Worm (Caenorhabditis elegans) whole organism, L2 larva: Measurements from ENCODE around the gene pgap-1.

Experiments
- C34F6.9 ChIP-seq: fragments of 150-350 bp; optimal IDR thresholded peaks from 2 replicates; lab custom pipeline; 2014; ENCODE audit warnings: missing biosample characterization, missing genetic modification characterization
- F13H6.1 ChIP-seq: sonication (generic microtip); optimal IDR thresholded peaks from 2 replicates; lab custom pipeline; 2016; ENCODE audit warnings: missing genetic modification characterization, missing compliant biosample characterization
- Y55F3AM.14 ChIP-seq: fragments of 200-800 bp; sonication (Bioruptor generic); optimal IDR thresholded peaks from 2 replicates; lab custom pipeline; 2018; ENCODE audit warnings: mild to moderate bottlenecking, missing genetic modification characterization, missing compliant biosample characterization
- ZK546.5 ChIP-seq: sonication (generic microtip); optimal IDR thresholded peaks from 2 replicates; lab custom pipeline; 2017; ENCODE audit warnings: missing biosample characterization, missing genetic modification characterization
- alr-1 ChIP-seq: fragments of 150-350 bp; optimal IDR thresholded peaks from 2 replicates; lab custom pipeline; 2014; ENCODE audit warnings: missing biosample characterization, missing genetic modification characterization
- aly-2 ChIP-seq: fragments of 150-350 bp; optimal IDR thresholded peaks from 2 replicates; lab custom pipeline; 2014; ENCODE audit warnings: missing biosample characterization, missing genetic modification characterization
- ama-1 ChIP-seq: fragments of 150-350 bp; optimal IDR thresholded peaks from 2 replicates; lab custom pipeline; 2018; ENCODE audit warnings: inconsistent platforms
- blmp-1 ChIP-seq: sonication (generic microtip); optimal IDR thresholded peaks from 2 replicates; lab custom pipeline; 2017; ENCODE audit warnings: missing genetic modification characterization, mild to moderate bottlenecking, missing compliant biosample characterization, antibody characterized with exemption, moderate library complexity; ENCODE audit not compliant: insufficient read depth
- ceh-16 ChIP-seq: fragments of 150-350 bp; optimal IDR thresholded peaks from 2 replicates; lab custom pipeline; 2014; ENCODE audit warnings: missing biosample characterization, missing genetic modification characterization
- ceh-82 ChIP-seq: fragments of 150-350 bp; optimal IDR thresholded peaks from 2 replicates; lab custom pipeline; 2014; ENCODE audit warnings: missing biosample characterization, missing genetic modification characterization
- crh-2 ChIP-seq: sonication (generic microtip); optimal IDR thresholded peaks from 2 replicates; lab custom pipeline; 2017; ENCODE audit warnings: missing biosample characterization, missing genetic modification characterization
- dmd-4 ChIP-seq: sonication (generic microtip); optimal IDR thresholded peaks from 2 replicates; lab custom pipeline; 2017; ENCODE audit warnings: missing biosample characterization, missing genetic modification characterization
- egl-27 ChIP-seq: sonication (generic microtip); optimal IDR thresholded peaks from 3 replicates; lab custom pipeline; 2017; ENCODE audit warnings: missing biosample characterization, missing genetic modification reagents, missing genetic modification characterization
- elt-1 ChIP-seq: fragments of 150-350 bp; optimal IDR thresholded peaks from 2 replicates; lab custom pipeline; 2014; ENCODE audit warnings: missing biosample characterization, missing genetic modification characterization
- elt-3 ChIP-seq: sonication (generic microtip); optimal IDR thresholded peaks from 2 replicates; lab custom pipeline; 2017; ENCODE audit warnings: missing biosample characterization, missing genetic modification characterization
- fos-1 ChIP-seq: fragments of 150-350 bp; optimal IDR thresholded peaks from 2 replicates; lab custom pipeline; 2014; ENCODE audit warnings: missing biosample characterization, missing genetic modification characterization
- gmeb-1 ChIP-seq: fragments of 150-350 bp; optimal IDR thresholded peaks from 2 replicates; lab custom pipeline; 2014; ENCODE audit warnings: missing biosample characterization, missing genetic modification characterization
- lin-11 ChIP-seq: fragments of 150-350 bp; sonication (generic microtip); optimal IDR thresholded peaks from 2 replicates; lab custom pipeline; 2014; ENCODE audit warnings: missing biosample characterization, missing genetic modification characterization, inconsistent platforms, mixed read lengths
- lin-39 ChIP-seq: fragments of 150-350 bp; optimal IDR thresholded peaks from 2 replicates; lab custom pipeline; 2014; ENCODE audit warnings: missing biosample characterization, missing genetic modification reagents, missing genetic modification characterization
- lsy-2 ChIP-seq, 2 experiments: fragments of 150-350 bp in 1 of 2; sonication (generic microtip) in 1 of 2; optimal IDR thresholded peaks; 2 replicates each; lab custom pipeline; 2014 to 2017; ENCODE audit warnings: missing biosample characterization in 2 of 2, missing genetic modification characterization in 2 of 2
- mbf-1 ChIP-seq: sonication (generic microtip); optimal IDR thresholded peaks from 2 replicates; lab custom pipeline; 2017; ENCODE audit warnings: missing biosample characterization, missing genetic modification characterization
- mdl-1 ChIP-seq, 2 experiments: fragments of 150-350 bp in 1 of 2; sonication (generic microtip) in 1 of 2; optimal IDR thresholded peaks; 2 replicates each; lab custom pipeline; 2017; ENCODE audit warnings: missing biosample characterization in 2 of 2, missing genetic modification characterization in 2 of 2
- nhr-10 ChIP-seq: sonication (generic microtip); optimal IDR thresholded peaks from 2 replicates; lab custom pipeline; 2017; ENCODE audit warnings: missing biosample characterization, missing genetic modification characterization
- nhr-11 ChIP-seq: fragments of 150-350 bp; optimal IDR thresholded peaks from 2 replicates; lab custom pipeline; 2014; ENCODE audit warnings: missing biosample characterization, missing genetic modification characterization
- nhr-12 ChIP-seq: fragments of 150-350 bp; optimal IDR thresholded peaks from 2 replicates; lab custom pipeline; 2014; ENCODE audit warnings: missing biosample characterization, missing genetic modification characterization
- nhr-129 ChIP-seq: fragments of 150-350 bp; optimal IDR thresholded peaks from 2 replicates; lab custom pipeline; 2014; ENCODE audit warnings: missing biosample characterization, missing genetic modification characterization
- nhr-21 ChIP-seq: fragments of 150-350 bp; optimal IDR thresholded peaks from 2 replicates; lab custom pipeline; 2014; ENCODE audit warnings: missing biosample characterization, missing genetic modification characterization
- nhr-23 ChIP-seq: fragments of 150-350 bp; optimal IDR thresholded peaks from 2 replicates; lab custom pipeline; 2014; ENCODE audit warnings: missing biosample characterization, missing genetic modification reagents, missing genetic modification characterization
- nhr-237 ChIP-seq: fragments of 150-350 bp; optimal IDR thresholded peaks from 2 replicates; lab custom pipeline; 2014; ENCODE audit warnings: missing biosample characterization, missing genetic modification characterization
- nhr-25 ChIP-seq: fragments of 150-350 bp; sonication (generic microtip); optimal IDR thresholded peaks from 3 replicates; lab custom pipeline; 2014; ENCODE audit warnings: missing biosample characterization, missing genetic modification characterization
- nhr-6 ChIP-seq: fragments of 150-350 bp; optimal IDR thresholded peaks from 2 replicates; lab custom pipeline; 2014; ENCODE audit warnings: missing biosample characterization, missing genetic modification characterization
- nhr-77 ChIP-seq: fragments of 150-350 bp; optimal IDR thresholded peaks from 2 replicates; lab custom pipeline; 2014; ENCODE audit warnings: missing biosample characterization, missing genetic modification characterization
- peb-1 ChIP-seq: fragments of 150-350 bp; optimal IDR thresholded peaks from 2 replicates; lab custom pipeline; 2014; ENCODE audit warnings: missing biosample characterization, missing genetic modification characterization
- sem-4 ChIP-seq: fragments of 150-350 bp; optimal IDR thresholded peaks from 2 replicates; lab custom pipeline; 2014; ENCODE audit warnings: missing biosample characterization, missing genetic modification reagents, missing genetic modification characterization
- skn-1 ChIP-seq: sonication (generic microtip); optimal IDR thresholded peaks from 2 replicates; lab custom pipeline; 2017; ENCODE audit warnings: missing biosample characterization, missing genetic modification characterization
- sma-9 ChIP-seq, 2 experiments: fragments of 150-350 bp in 1 of 2; sonication (generic microtip) in 1 of 2; optimal IDR thresholded peaks; 2 replicates each; lab custom pipeline; 2014 to 2016; ENCODE audit warnings: missing genetic modification characterization in 2 of 2, mild to moderate bottlenecking in 1 of 2, missing biosample characterization in 1 of 2, missing compliant biosample characterization in 1 of 2, missing genetic modification reagents in 1 of 2, moderate library complexity in 1 of 2
- snpc-4 ChIP-seq: fragments of 150-350 bp; optimal IDR thresholded peaks from 2 replicates; lab custom pipeline; 2014; ENCODE audit warnings: missing biosample characterization, missing genetic modification characterization
- unc-39 ChIP-seq: fragments of 150-350 bp; optimal IDR thresholded peaks from 2 replicates; lab custom pipeline; 2014; ENCODE audit warnings: missing biosample characterization, missing genetic modification characterization
- unc-55 ChIP-seq: fragments of 150-350 bp; sonication (generic microtip); optimal IDR thresholded peaks from 3 replicates; lab custom pipeline; 2014; ENCODE audit warnings: missing biosample characterization, missing genetic modification reagents, missing genetic modification characterization
- unc-62 ChIP-seq: fragments of 150-350 bp; optimal IDR thresholded peaks from 2 replicates; lab custom pipeline; 2014; ENCODE audit warnings: missing biosample characterization, missing genetic modification reagents, missing genetic modification characterization
- zag-1 ChIP-seq: fragments of 150-350 bp; optimal IDR thresholded peaks from 2 replicates; lab custom pipeline; 2014; ENCODE audit warnings: missing biosample characterization, missing genetic modification characterization
- ztf-1 ChIP-seq: fragments of 200-800 bp; sonication (Bioruptor generic); conservative IDR thresholded peaks from 2 replicates; pipeline ENCODE4 v1.3.6; 2022; ENCODE audit warnings: missing genetic modification characterization, missing compliant biosample characterization
- ztf-11 ChIP-seq: sonication (generic microtip); optimal IDR thresholded peaks from 2 replicates; lab custom pipeline; 2017; ENCODE audit warnings: missing biosample characterization, missing genetic modification characterization
- ztf-4 ChIP-seq: fragments of 150-350 bp; optimal IDR thresholded peaks from 2 replicates; lab custom pipeline; 2014; ENCODE audit warnings: missing biosample characterization, missing genetic modification characterization

The pgap-1 gene

ce11 chrV:11231177-11231576 lies 10.5 kb upstream of the pgap-1 start:
- TF ChIP-seq blmp-1 (tag; lab: Kevin White, UChicago) (peak; percentile 53), ama-1 (lab: Kevin White, UChicago) (no peak)

ce11 chrV:11234350-11234749 lies 7.3 kb upstream of the pgap-1 start, which contains the start of gene T19B10.5:
T19B10.5 (plus strand) TSS chrV:11234650.
- no peak for TF ChIP-seq egl-27
- no peak for TF ChIP-seq zag-1 (tag; lab: Kevin White, UChicago)
- no peak for TF ChIP-seq F13H6.1 (tag; lab: Kevin White, UChicago)
- no peak for TF ChIP-seq C34F6.9
- TF ChIP-seq sem-4 (tag; lab: Kevin White, UChicago): no peak
- no peak for TF ChIP-seq crh-2 (tag; lab: Kevin White, UChicago)
- no peak for TF ChIP-seq sma-9 (GFP tag; optimal IDR thresholded peaks at IDR 0.05; lab: Kevin White, UChicago)
- no peak for TF ChIP-seq sma-9 (tag; optimal IDR thresholded peaks at IDR 0.05; lab: Kevin White, UChicago)
- no peak for TF ChIP-seq ztf-11 (tag; lab: Kevin White, UChicago)
- no peak for TF ChIP-seq lsy-2 (tag; optimal IDR thresholded peaks at IDR 0.05; lab: Kevin White, UChicago)
- no peak for TF ChIP-seq nhr-11 (tag; lab: Kevin White, UChicago)
- no peak for TF ChIP-seq lin-11
- TF ChIP-seq mbf-1 (tag; lab: Kevin White, UChicago): no peak
- no peak for TF ChIP-seq alr-1 (tag; lab: Kevin White, UChicago)
- TF ChIP-seq nhr-25 (tag; lab: Kevin White, UChicago): no peak
- no peak for TF ChIP-seq nhr-23 (tag; lab: Kevin White, UChicago)
- no peak for TF ChIP-seq elt-1 (tag; lab: Kevin White, UChicago)

- peak; percentile 64 for TF ChIP-seq fos-1 (tag; lab: Kevin White, UChicago)
- no peak for TF ChIP-seq alr-1 (tag; lab: Kevin White, UChicago)
- TF ChIP-seq lsy-2 (tag; optimal IDR thresholded peaks at IDR 0.05; lab: Kevin White, UChicago): peak in 1 of 2 experiments; percentile 7
- TF ChIP-seq nhr-23 (tag; lab: Kevin White, UChicago): no peak
Observed at ce11 chrV:11235876-11236275, 5.8 kb upstream of the pgap-1 start.

DNA sequence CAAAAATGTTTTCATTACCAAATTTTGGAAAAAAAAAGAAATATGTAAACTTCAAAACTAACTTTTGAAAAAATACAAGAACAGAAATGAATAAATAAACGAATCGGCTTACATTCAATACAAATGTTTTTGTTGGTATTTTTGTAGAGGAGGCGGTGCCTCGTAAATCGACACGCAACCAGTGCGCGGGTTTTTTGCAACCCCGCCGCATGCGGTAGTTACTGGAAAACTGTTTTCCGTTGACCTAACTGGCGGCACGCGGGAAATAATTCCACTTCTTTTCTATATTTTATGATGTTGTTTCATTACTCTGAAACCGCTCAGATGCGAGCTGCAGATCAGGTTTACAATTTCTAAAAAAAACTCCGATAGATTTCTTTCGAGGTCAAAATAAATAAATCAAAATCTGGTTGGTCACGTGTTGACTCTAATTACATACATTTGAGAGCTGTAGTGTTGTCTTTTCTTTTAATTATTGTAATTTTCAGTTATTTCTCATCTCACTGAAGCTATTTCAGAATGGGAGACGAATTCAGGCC lies 2.4 kb upstream of the pgap-1 start, which contains the start of the genes dvc-1 and ima-1:
Gene dvc-1 (minus strand): TSS at position 145 of the 539 bp plus-strand sequence.
Gene ima-1 (plus strand): TSS at position 489 of the 539 bp plus-strand sequence.
- TF ChIP-seq nhr-129 (peak; percentile 65), crh-2 (tag; lab: Kevin White, UChicago) (peak; percentile 66), lin-39 (tag; lab: Kevin White, UChicago) (no peak), lin-11 (peak; percentile 62), unc-62 (GFP tag; lab: Kevin White, UChicago) (no peak), peb-1 (tag; lab: Kevin White, UChicago) (no peak), unc-55 (GFP tag; lab: Kevin White, UChicago) (no peak), ZK546.5 (tag; lab: Kevin White, UChicago) (no peak), ztf-1 (GFP tag; lab: Robert Waterston, UW) (no peak), mdl-1 (tag; optimal IDR thresholded peaks at IDR 0.05; lab: Kevin White, UChicago) (no peak), nhr-10 (tag; lab: Kevin White, UChicago) (no peak), mbf-1 (tag; lab: Kevin White, UChicago) (no peak), aly-2 (tag; lab: Kevin White, UChicago) (no peak), ztf-4 (tag; lab: Kevin White, UChicago) (no peak), nhr-12 (no peak), snpc-4 (tag; lab: Kevin White, UChicago) (no peak), nhr-77 (no peak), ama-1 (lab: Kevin White, UChicago) (no peak), unc-39 (tag; lab: Kevin White, UChicago) (no peak), nhr-21 (tag; lab: Kevin White, UChicago) (peak; percentile 7), lsy-2 (tag; optimal IDR thresholded peaks at IDR 0.05; lab: Kevin White, UChicago) (peak; percentile 25 to 73), alr-1 (tag; lab: Kevin White, UChicago) (no peak), elt-3 (tag; lab: Kevin White, UChicago) (no peak), dmd-4 (no peak), nhr-6 (tag; lab: Kevin White, UChicago) (no peak), nhr-11 (tag; lab: Kevin White, UChicago) (no peak), elt-1 (tag; lab: Kevin White, UChicago) (no peak), sma-9 (GFP tag; optimal IDR thresholded peaks at IDR 0.05; lab: Kevin White, UChicago) (peak; percentile 32), sma-9 (tag; optimal IDR thresholded peaks at IDR 0.05; lab: Kevin White, UChicago) (no peak), nhr-23 (tag; lab: Kevin White, UChicago) (no peak), fos-1 (tag; lab: Kevin White, UChicago) (peak; percentile 2), skn-1 (tag; lab: Kevin White, UChicago) (no peak), nhr-237 (tag; lab: Kevin White, UChicago) (no peak), nhr-25 (tag; lab: Kevin White, UChicago) (peak; percentile 64), blmp-1 (tag; lab: Kevin White, UChicago) (no peak), gmeb-1 (tag; lab: Kevin White, UChicago) (peak; percentile 69), zag-1 (tag; lab: Kevin White, UChicago) (no peak), ztf-11 (tag; lab: Kevin White, UChicago) (no peak), ceh-16 (no peak), ceh-82 (tag; lab: Kevin White, UChicago) (peak; percentile 69), sem-4 (tag; lab: Kevin White, UChicago) (no peak), F13H6.1 (tag; lab: Kevin White, UChicago) (peak; percentile 59), Y55F3AM.14 (GFP tag; lab: Kevin White, UChicago) (no peak)
